Worm (Caenorhabditis elegans) whole organism, late embryonic: ENCODE measurements around the gene F45B8.5.
A peak's percentile ranks its signal among the peaks of the same experiment; 100 is the strongest.

ENCODE experiments used
- C08G9.2 ChIP-seq: sonication (generic microtip); optimal IDR thresholded peaks from 2 replicates; lab custom pipeline; 2016; ENCODE audit warnings: mild to moderate bottlenecking, missing genetic modification characterization, moderate library complexity, missing compliant biosample characterization
- K02D7.2 ChIP-seq: sonication (generic microtip); optimal IDR thresholded peaks from 2 replicates; lab custom pipeline; 2017; ENCODE audit warnings: mild to moderate bottlenecking, missing genetic modification characterization, missing compliant biosample characterization
- K09A11.1 ChIP-seq: sonication (generic microtip); optimal IDR thresholded peaks from 2 replicates; lab custom pipeline; 2017; ENCODE audit warnings: antibody characterized with exemption, mild to moderate bottlenecking, missing genetic modification characterization, missing compliant biosample characterization; ENCODE audit not compliant: insufficient read depth
- Y22D7AL.16 ChIP-seq: sonication (generic microtip); optimal IDR thresholded peaks from 2 replicates; lab custom pipeline; 2016; ENCODE audit warnings: missing genetic modification characterization, missing compliant biosample characterization
- ahr-1 ChIP-seq: sonication (generic microtip); optimal IDR thresholded peaks from 2 replicates; lab custom pipeline; 2016; ENCODE audit warnings: missing genetic modification characterization, missing compliant biosample characterization
- ceh-14 ChIP-seq: sonication (generic microtip); optimal IDR thresholded peaks from 2 replicates; lab custom pipeline; 2016; ENCODE audit warnings: missing genotype, missing genetic modification characterization, missing compliant biosample characterization
- ceh-19 ChIP-seq: fragments of 200-800 bp; sonication (Bioruptor generic); optimal IDR thresholded peaks from 2 replicates; lab custom pipeline; 2018; ENCODE audit warnings: mild to moderate bottlenecking, missing genetic modification characterization, missing compliant biosample characterization
- ceh-2 ChIP-seq: sonication (generic microtip); optimal IDR thresholded peaks from 2 replicates; lab custom pipeline; 2016; ENCODE audit warnings: missing genotype, missing genetic modification characterization, missing compliant biosample characterization
- ceh-22 ChIP-seq: sonication (generic microtip); optimal IDR thresholded peaks from 2 replicates; lab custom pipeline; 2017; ENCODE audit warnings: missing biosample characterization, missing genetic modification characterization
- ceh-30 ChIP-seq: fragments of 150-350 bp; optimal IDR thresholded peaks from 2 replicates; lab custom pipeline; 2014; ENCODE audit warnings: missing biosample characterization, missing genetic modification characterization
- ceh-31 ChIP-seq: sonication (generic microtip); optimal IDR thresholded peaks from 2 replicates; lab custom pipeline; 2016; ENCODE audit warnings: missing genetic modification characterization, missing compliant biosample characterization
- ceh-34 ChIP-seq: sonication (generic microtip); optimal IDR thresholded peaks from 2 replicates; lab custom pipeline; 2016; ENCODE audit warnings: mild to moderate bottlenecking, missing genetic modification characterization, missing compliant biosample characterization
- ceh-9 ChIP-seq: sonication (generic microtip); optimal IDR thresholded peaks from 2 replicates; lab custom pipeline; 2016; ENCODE audit warnings: mild to moderate bottlenecking, missing genetic modification characterization, inconsistent platforms, missing compliant biosample characterization
- che-1 ChIP-seq: sonication (generic microtip); optimal IDR thresholded peaks from 2 replicates; lab custom pipeline; 2016; ENCODE audit warnings: mild to moderate bottlenecking, missing genetic modification characterization, missing compliant biosample characterization
- dve-1 ChIP-seq: sonication (generic microtip); optimal IDR thresholded peaks from 2 replicates; lab custom pipeline; 2017; ENCODE audit warnings: antibody characterized with exemption, mild to moderate bottlenecking, missing genetic modification characterization, missing compliant biosample characterization
- elt-2 ChIP-seq: sonication (generic microtip); optimal IDR thresholded peaks from 2 replicates; lab custom pipeline; 2016; ENCODE audit warnings: missing genetic modification reagents, missing genetic modification characterization, missing compliant biosample characterization
- elt-4 ChIP-seq: sonication (generic microtip); optimal IDR thresholded peaks from 2 replicates; lab custom pipeline; 2016; ENCODE audit warnings: missing genetic modification characterization, missing compliant biosample characterization
- eyg-1 ChIP-seq: sonication (generic microtip); optimal IDR thresholded peaks from 2 replicates; lab custom pipeline; 2016; ENCODE audit warnings: missing genotype, missing genetic modification characterization, missing compliant biosample characterization
- fkh-6 ChIP-seq: sonication (generic microtip); optimal IDR thresholded peaks from 2 replicates; lab custom pipeline; 2016; ENCODE audit warnings: missing genetic modification characterization, missing compliant biosample characterization
- hlh-6 ChIP-seq: sonication (generic microtip); optimal IDR thresholded peaks from 2 replicates; lab custom pipeline; 2016; ENCODE audit warnings: missing genotype, missing genetic modification characterization, missing compliant biosample characterization
- lin-11 ChIP-seq: fragments of 200-800 bp; sonication (Bioruptor generic); optimal IDR thresholded peaks from 2 replicates; lab custom pipeline; 2018; ENCODE audit warnings: mild to moderate bottlenecking, missing genetic modification characterization, missing compliant biosample characterization
- nfya-1 ChIP-seq: sonication (generic microtip); optimal IDR thresholded peaks from 2 replicates; lab custom pipeline; 2017; ENCODE audit warnings: missing genetic modification characterization, mild to moderate bottlenecking, missing compliant biosample characterization, antibody characterized with exemption, moderate library complexity
- pag-3 ChIP-seq: sonication (generic microtip); optimal IDR thresholded peaks from 2 replicates; lab custom pipeline; 2016; ENCODE audit warnings: missing compliant biosample characterization, missing genetic modification characterization, borderline replicate concordance
- pax-1 ChIP-seq: fragments of 150-350 bp; optimal IDR thresholded peaks from 2 replicates; lab custom pipeline; 2014; ENCODE audit warnings: missing biosample characterization, missing genetic modification characterization
- pha-4 ChIP-seq: fragments of 150-350 bp; optimal IDR thresholded peaks from 2 replicates; lab custom pipeline; 2018; ENCODE audit warnings: missing biosample characterization, missing genetic modification reagents, missing genetic modification characterization
- ref-2 ChIP-seq: sonication (generic microtip); optimal IDR thresholded peaks from 2 replicates; lab custom pipeline; 2016; ENCODE audit warnings: missing genetic modification characterization, missing compliant biosample characterization
- rnt-1 ChIP-seq: sonication (generic microtip); optimal IDR thresholded peaks from 2 replicates; lab custom pipeline; 2016; ENCODE audit warnings: missing genetic modification characterization, missing compliant biosample characterization
- sox-4 ChIP-seq: sonication (generic microtip); optimal IDR thresholded peaks from 2 replicates; lab custom pipeline; 2017; ENCODE audit warnings: mild to moderate bottlenecking, missing genetic modification characterization, inconsistent platforms, missing compliant biosample characterization
- tbx-7 ChIP-seq: sonication (generic microtip); optimal IDR thresholded peaks from 2 replicates; lab custom pipeline; 2016; ENCODE audit warnings: missing genotype, missing genetic modification characterization, missing compliant biosample characterization
- ttx-3 ChIP-seq: sonication (generic microtip); optimal IDR thresholded peaks from 2 replicates; lab custom pipeline; 2016; ENCODE audit warnings: missing genetic modification reagents, missing genetic modification characterization, missing compliant biosample characterization
- unc-55 ChIP-seq: sonication (generic microtip); optimal IDR thresholded peaks from 2 replicates; lab custom pipeline; 2017; ENCODE audit warnings: missing biosample characterization, missing genetic modification reagents, missing genetic modification characterization
- unc-86 ChIP-seq: sonication (generic microtip); optimal IDR thresholded peaks from 2 replicates; lab custom pipeline; 2016; ENCODE audit warnings: missing genetic modification characterization, missing compliant biosample characterization
- zip-5 ChIP-seq: sonication (generic microtip); optimal IDR thresholded peaks from 2 replicates; lab custom pipeline; 2016; ENCODE audit warnings: missing genetic modification characterization, missing compliant biosample characterization

F45B8.5 gene

DNA sequence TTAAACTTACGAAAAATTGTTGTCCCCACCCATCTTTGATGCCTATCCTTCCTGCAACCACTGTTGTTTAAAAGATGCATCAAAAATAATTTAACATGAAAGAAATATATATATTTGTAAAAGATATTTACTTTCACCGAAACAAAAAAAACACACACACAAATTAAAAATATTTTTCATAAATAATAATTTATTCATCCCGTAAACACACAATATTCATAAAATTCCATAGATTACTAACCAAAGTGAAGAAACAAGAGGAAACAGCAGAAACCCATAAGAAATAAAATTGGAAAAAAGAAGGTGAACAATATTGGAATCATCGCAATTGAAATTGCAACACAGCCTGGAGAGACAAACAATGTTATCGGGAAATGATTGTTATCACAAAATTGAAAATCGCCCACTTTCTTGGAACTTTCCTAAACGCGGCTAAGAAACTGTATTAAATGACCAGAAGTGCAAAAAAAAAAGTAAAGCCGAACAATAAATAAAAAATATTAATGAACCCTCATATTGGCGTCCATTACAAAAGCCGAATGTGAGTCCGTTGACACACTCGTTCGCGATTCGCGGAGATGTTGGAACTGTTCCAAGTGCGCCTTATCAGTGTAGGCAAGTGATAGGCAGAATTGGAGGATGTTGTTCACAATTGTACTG lies 38.2 kb downstream of the F45B8.5 start, which contains the start of gene slc-25A18.1:
Gene slc-25A18.1, minus strand, starts transcription at position 51 of the 660 bp plus-strand sequence.
- peak; percentile 72 for TF ChIP-seq elt-2
- no peak for TF ChIP-seq ceh-30
- TF ChIP-seq, all 69 proteins: peak for 1

DNA sequence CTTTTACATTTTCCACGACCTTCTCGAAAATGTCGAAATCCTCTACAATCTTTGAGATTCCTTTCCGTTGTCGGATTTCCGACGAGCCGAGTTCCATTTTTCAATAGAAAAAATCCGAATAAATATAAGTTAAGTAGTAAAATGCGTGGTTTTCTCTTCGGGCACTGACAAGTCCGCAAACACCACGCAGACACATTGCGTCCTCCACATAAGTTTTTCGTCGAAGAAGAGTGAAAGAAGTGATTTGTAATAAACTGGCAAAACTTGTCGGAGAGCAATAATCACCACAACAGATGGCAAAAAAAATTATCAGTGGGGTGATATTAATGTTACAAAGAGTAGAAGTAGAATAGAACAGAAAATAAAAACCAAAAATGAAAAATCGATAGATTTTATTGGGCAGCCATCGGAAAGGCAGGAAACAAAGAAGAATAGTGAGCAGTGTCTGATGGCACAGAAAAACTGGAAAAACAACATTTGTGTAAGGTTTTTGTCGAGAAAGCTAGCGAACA lies 41.0 kb downstream of the F45B8.5 start, which contains the start of gene ergi-2:
Gene ergi-2, minus strand, starts transcription at position 462 of the 512 bp plus-strand sequence.
- TF ChIP-seq ceh-9 (tag; lab: Kevin White, UChicago) (no peak), unc-55 (no peak), sox-4 (tag; lab: Kevin White, UChicago) (no peak), che-1 (no peak), elt-4 (tag; lab: Kevin White, UChicago) (no peak), ttx-3 (no peak), lin-11 (tag; lab: Kevin White, UChicago) (no peak), rnt-1 (tag; lab: Kevin White, UChicago) (no peak), nfya-1 (tag; lab: Kevin White, UChicago) (no peak), dve-1 (tag; lab: Kevin White, UChicago) (no peak), ceh-22 (no peak), pag-3 (tag; lab: Kevin White, UChicago) (no peak), ceh-14 (tag; lab: Kevin White, UChicago) (no peak), ceh-30 (no peak), unc-86 (no peak), ceh-2 (tag; lab: Kevin White, UChicago) (no peak), tbx-7 (tag; lab: Kevin White, UChicago) (no peak), eyg-1 (tag; lab: Kevin White, UChicago) (no peak), pax-1 (no peak)

DNA sequence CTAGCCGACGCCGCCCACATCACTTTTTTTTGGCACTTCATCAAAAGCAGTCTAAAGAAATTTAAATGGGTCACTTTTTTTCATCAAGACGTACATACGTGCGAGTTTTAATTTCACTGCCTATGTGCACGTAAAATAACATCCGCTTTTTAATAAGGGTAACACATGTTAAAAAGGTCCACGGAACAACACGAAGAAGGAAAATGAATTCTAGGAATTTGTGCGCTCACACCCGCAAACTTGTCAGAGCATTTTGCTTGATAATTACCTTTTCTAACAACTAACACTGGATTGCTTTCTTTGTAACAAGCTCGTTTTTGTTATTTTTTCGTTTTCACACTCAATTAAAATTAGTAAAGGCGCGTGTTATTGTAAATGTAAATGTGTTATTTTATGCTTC lies 42.8 kb downstream of the F45B8.5 start:
- TF ChIP-seq tbx-7 (tag; lab: Kevin White, UChicago) (no peak), rnt-1 (tag; lab: Kevin White, UChicago) (no peak), ceh-19 (GFP tag; lab: Kevin White, UChicago) (no peak), ceh-22 (no peak), pha-4 (tag; lab: Kevin White, UChicago) (no peak), ceh-2 (tag; lab: Kevin White, UChicago) (no peak), ref-2 (tag; lab: Kevin White, UChicago) (no peak), ceh-31 (tag; lab: Kevin White, UChicago) (no peak), Y22D7AL.16 (tag; lab: Kevin White, UChicago) (no peak), ceh-34 (no peak), C08G9.2 (tag; lab: Kevin White, UChicago) (no peak), lin-11 (tag; lab: Kevin White, UChicago) (no peak), ceh-14 (tag; lab: Kevin White, UChicago) (no peak), elt-4 (tag; lab: Kevin White, UChicago) (no peak), fkh-6 (tag; lab: Kevin White, UChicago) (no peak), ahr-1 (no peak), hlh-6 (no peak)

DNA sequence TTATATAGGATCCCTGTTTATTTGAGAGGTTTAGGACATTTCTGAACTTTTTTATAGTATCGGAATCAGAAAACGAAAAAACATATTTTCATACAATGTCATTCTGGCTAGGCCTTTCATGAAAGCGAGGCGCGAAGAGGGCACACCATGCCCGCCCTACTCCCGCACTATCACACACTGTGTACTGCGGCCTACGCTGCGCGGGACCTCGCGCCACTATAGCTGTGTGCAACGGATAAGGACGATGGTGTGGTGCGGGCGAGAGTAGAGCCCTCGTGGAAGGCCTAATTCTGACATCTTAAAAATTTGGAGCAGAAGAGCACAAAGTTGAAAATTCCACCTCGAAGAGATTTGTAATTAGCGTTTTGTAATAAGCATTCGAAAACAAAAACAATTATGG lies 45.1 kb downstream of the F45B8.5 start:
- TF ChIP-seq K02D7.2 (tag; lab: Kevin White, UChicago) (no peak), ceh-14 (tag; lab: Kevin White, UChicago) (no peak), zip-5 (tag; lab: Kevin White, UChicago) (no peak), K09A11.1 (no peak)
